Fruit fly (Drosophila melanogaster) whole organism, prepupa: ENCODE results near the gene CG42536.

Experiments used
- CG10631 ChIP-seq: fragments of 200-800 bp; sonication (Bioruptor generic); optimal IDR thresholded peaks from 2 replicates; lab custom pipeline; 2016; ENCODE audit warnings: missing biosample characterization, missing genetic modification characterization
- CG11294 ChIP-seq: fragments of 200-800 bp; sonication (Bioruptor generic); IDR thresholded peaks from 2 replicates; pipeline ENCODE4 v1.3.6; 2022; ENCODE audit warnings: missing biosample characterization, missing genetic modification characterization
- CG11762 ChIP-seq: fragments of 200-800 bp; sonication (Bioruptor generic); optimal IDR thresholded peaks from 3 replicates; lab custom pipeline; 2016; ENCODE audit warnings: missing biosample characterization, missing genetic modification characterization; ENCODE audit not compliant: insufficient read depth
- CG15336 ChIP-seq: fragments of 200-800 bp; sonication (Bioruptor generic); IDR thresholded peaks from 2 replicates; pipeline ENCODE4 v1.3.6; 2022; ENCODE audit warnings: missing biosample characterization, missing genetic modification characterization
- CG1621 ChIP-seq: fragments of 200-800 bp; sonication (Bioruptor generic); optimal IDR thresholded peaks from 3 replicates; lab custom pipeline; 2018; ENCODE audit warnings: missing biosample characterization, mild to moderate bottlenecking, missing genetic modification characterization
- CG16779 ChIP-seq: fragments of 200-800 bp; sonication (Bioruptor generic); optimal IDR thresholded peaks from 3 replicates; lab custom pipeline; 2017; ENCODE audit warnings: missing biosample characterization, mild to moderate bottlenecking, missing genetic modification characterization
- CG31627 ChIP-seq: fragments of 200-800 bp; sonication (Bioruptor generic); optimal IDR thresholded peaks from 3 replicates; lab custom pipeline; 2016; ENCODE audit warnings: missing biosample characterization, missing genetic modification characterization
- CG4318 ChIP-seq: fragments of 200-800 bp; sonication (Bioruptor generic); optimal IDR thresholded peaks from 3 replicates; lab custom pipeline; 2017; ENCODE audit warnings: missing biosample characterization, mild to moderate bottlenecking, missing genetic modification characterization
- CG6163 ChIP-seq: fragments of 200-800 bp; sonication (Bioruptor generic); IDR thresholded peaks from 3 replicates; pipeline ENCODE4 v1.3.6; 2022; ENCODE audit warnings: missing biosample characterization, missing genetic modification characterization
- CG6808 ChIP-seq: fragments of 200-800 bp; sonication (Bioruptor generic); optimal IDR thresholded peaks from 3 replicates; lab custom pipeline; 2017; ENCODE audit warnings: missing biosample characterization, missing genetic modification characterization, mild to moderate bottlenecking, moderate library complexity, missing genetic modification reagents
- CG6854 ChIP-seq: fragments of 200-800 bp; sonication (Bioruptor generic); optimal IDR thresholded peaks from 2 replicates; lab custom pipeline; 2017; ENCODE audit warnings: missing biosample characterization, mild to moderate bottlenecking, missing genetic modification characterization
- CG7368 ChIP-seq: fragments of 200-800 bp; sonication (Bioruptor generic); optimal IDR thresholded peaks from 3 replicates; lab custom pipeline; 2016; ENCODE audit warnings: missing biosample characterization, missing genetic modification characterization
- CG8632 ChIP-seq: fragments of 200-800 bp; sonication (Bioruptor generic); optimal IDR thresholded peaks from 3 replicates; lab custom pipeline; 2016; ENCODE audit warnings: missing biosample characterization, missing genetic modification characterization
- Eip78C ChIP-seq: fragments of 200-800 bp; sonication (Bioruptor generic); peaks from one replicate; lab custom pipeline; 2016; ENCODE audit warnings: missing biosample characterization, missing genetic modification characterization
- Ets21C ChIP-seq: fragments of 200-800 bp; sonication (Bioruptor generic); optimal IDR thresholded peaks from 3 replicates; lab custom pipeline; 2016; ENCODE audit warnings: missing biosample characterization, missing genetic modification characterization
- Ets96B ChIP-seq: fragments of 200-800 bp; optimal IDR thresholded peaks from 2 replicates; lab custom pipeline; 2019; ENCODE audit warnings: missing biosample characterization, mild to moderate bottlenecking, missing genetic modification characterization, moderate library complexity
- Hr39 ChIP-seq: fragments of 200-800 bp; sonication (Bioruptor generic); optimal IDR thresholded peaks from 2 replicates; lab custom pipeline; 2016; ENCODE audit warnings: missing biosample characterization, missing genetic modification characterization
- Met ChIP-seq: fragments of 200-800 bp; sonication (Bioruptor generic); optimal IDR thresholded peaks from 3 replicates; lab custom pipeline; 2016; ENCODE audit warnings: missing biosample characterization, missing genetic modification characterization
- OdsH ChIP-seq: fragments of 200-800 bp; sonication (Bioruptor generic); optimal IDR thresholded peaks from 3 replicates; lab custom pipeline; 2016; ENCODE audit warnings: missing biosample characterization, missing genetic modification characterization
- Smox ChIP-seq: fragments of 200-800 bp; sonication (Bioruptor generic); optimal IDR thresholded peaks from 3 replicates; lab custom pipeline; 2016; ENCODE audit warnings: missing biosample characterization, missing genetic modification characterization
- Sox14 ChIP-seq: fragments of 200-800 bp; sonication (Bioruptor generic); optimal IDR thresholded peaks from 3 replicates; lab custom pipeline; 2016; ENCODE audit warnings: missing biosample characterization, missing genetic modification characterization
- dac ChIP-seq: fragments of 200-800 bp; sonication (Bioruptor generic); optimal IDR thresholded peaks from 2 replicates; lab custom pipeline; 2017; ENCODE audit warnings: missing biosample characterization, mild to moderate bottlenecking, missing genetic modification characterization
- dsx ChIP-seq: fragments of 200-800 bp; optimal IDR thresholded peaks from 3 replicates; lab custom pipeline; 2019; ENCODE audit warnings: missing biosample characterization, mild to moderate bottlenecking, missing genetic modification characterization, moderate library complexity; ENCODE audit not compliant: poor library complexity, severe bottlenecking
- eg ChIP-seq: fragments of 200-800 bp; sonication (Bioruptor generic); IDR thresholded peaks from 3 replicates; pipeline ENCODE4 v1.3.6; 2022; ENCODE audit warnings: missing biosample characterization, missing genetic modification characterization
- fd59A ChIP-seq: fragments of 200-800 bp; sonication (Bioruptor generic); optimal IDR thresholded peaks from 2 replicates; lab custom pipeline; 2017; ENCODE audit warnings: missing biosample characterization, mild to moderate bottlenecking, missing genetic modification characterization, missing genetic modification reagents
- fd85E ChIP-seq: fragments of 200-800 bp; sonication (Bioruptor generic); optimal IDR thresholded peaks from 3 replicates; lab custom pipeline; 2016; ENCODE audit warnings: missing biosample characterization, missing genetic modification characterization
- fkh ChIP-seq: fragments of 200-800 bp; sonication (Bioruptor generic); optimal IDR thresholded peaks from 3 replicates; lab custom pipeline; 2017; ENCODE audit warnings: missing biosample characterization, mild to moderate bottlenecking, missing genetic modification characterization, moderate library complexity
- net ChIP-seq: fragments of 200-800 bp; sonication (Bioruptor generic); optimal IDR thresholded peaks from 3 replicates; lab custom pipeline; 2016; ENCODE audit warnings: missing biosample characterization, missing genetic modification characterization
- pdm3 ChIP-seq: fragments of 200-800 bp; sonication (Bioruptor generic); optimal IDR thresholded peaks from 3 replicates; lab custom pipeline; 2016; ENCODE audit warnings: missing biosample characterization, missing genetic modification characterization
- salr ChIP-seq, 2 experiments: fragments of 200-800 bp; sonication (Bioruptor generic); optimal IDR thresholded peaks; 3 replicates each; lab custom pipeline; 2016 to 2018; ENCODE audit warnings: missing biosample characterization in 2 of 2, missing genetic modification characterization in 2 of 2, mild to moderate bottlenecking in 1 of 2
- spab ChIP-seq: fragments of 200-800 bp; sonication (Bioruptor generic); optimal IDR thresholded peaks from 2 replicates; lab custom pipeline; 2017; ENCODE audit warnings: missing biosample characterization, mild to moderate bottlenecking, missing genetic modification characterization, missing genetic modification reagents
- ss ChIP-seq, 2 experiments: fragments of 200-800 bp; sonication (Bioruptor generic); optimal IDR thresholded peaks; 2 replicates in 1 of 2; 3 replicates in 1 of 2; lab custom pipeline; 2017 to 2018; ENCODE audit warnings: mild to moderate bottlenecking in 2 of 2, missing biosample characterization in 2 of 2, missing genetic modification characterization in 2 of 2, moderate library complexity in 1 of 2
- svp ChIP-seq: fragments of 200-800 bp; sonication (Bioruptor generic); peaks from one replicate; lab custom pipeline; 2016; ENCODE audit warnings: missing biosample characterization, missing genetic modification characterization
- topi ChIP-seq: fragments of 200-800 bp; sonication (Bioruptor generic); optimal IDR thresholded peaks from 3 replicates; lab custom pipeline; 2016; ENCODE audit warnings: missing biosample characterization, missing genetic modification characterization
- vri ChIP-seq: fragments of 200-800 bp; sonication (Bioruptor generic); optimal IDR thresholded peaks from 3 replicates; lab custom pipeline; 2016; ENCODE audit warnings: missing biosample characterization, mild to moderate bottlenecking, missing genetic modification characterization

Gene CG42536

dm6 chr3L:10675635-10676393, 45.9 kb upstream of the CG42536 start (continued):
- TF ChIP-seq vri (peak; percentile 65), fd59A (GFP tag; lab: Kevin White, UChicago) (peak; percentile 1), CG4318 (GFP tag; lab: Kevin White, UChicago) (no peak), OdsH (GFP tag; lab: Kevin White, UChicago) (peak; percentile 31), CG31627 (GFP tag; lab: Kevin White, UChicago) (no peak), CG11762 (GFP tag; lab: Kevin White, UChicago) (peak; percentile 25), dsx (GFP tag; lab: Kevin White, UChicago) (peak; percentile 68), Smox (GFP tag; lab: Kevin White, UChicago) (peak; percentile 2), dac (GFP tag; lab: Kevin White, UChicago) (no peak), CG16779 (peak; percentile 76), Sox14 (GFP tag; lab: Kevin White, UChicago) (no peak), CG1621 (tag; lab: Kevin White, UChicago) (peak; percentile 51), CG15336 (GFP tag; lab: Robert Waterston, UW) (peak; percentile 73), eg (peak; percentile 90), pdm3 (GFP tag; lab: Kevin White, UChicago) (peak; percentile 19), Ets96B (peak; percentile 53), net (GFP tag; lab: Kevin White, UChicago) (peak; percentile 59), Hr39 (GFP tag; lab: Kevin White, UChicago) (no peak), topi (peak; percentile 11), fd85E (peak; percentile 37), ss (GFP tag; optimal IDR thresholded peaks at IDR 0.05; lab: Kevin White, UChicago) (peak; percentile 92 to 94), Ets21C (no peak), CG6808 (GFP tag; lab: Kevin White, UChicago) (peak; percentile 86), CG11294 (GFP tag; lab: Robert Waterston, UW) (no peak; the same call in 1 of the 2 replicates), salr (GFP tag; optimal IDR thresholded peaks at IDR 0.05; lab: Kevin White, UChicago) (peak in 1 of 2 experiments; percentile 42), CG8632 (peak; percentile 40), spab (peak; percentile 74)
- TF ChIP-seq, all 60 proteins: peak for 46

DNA sequence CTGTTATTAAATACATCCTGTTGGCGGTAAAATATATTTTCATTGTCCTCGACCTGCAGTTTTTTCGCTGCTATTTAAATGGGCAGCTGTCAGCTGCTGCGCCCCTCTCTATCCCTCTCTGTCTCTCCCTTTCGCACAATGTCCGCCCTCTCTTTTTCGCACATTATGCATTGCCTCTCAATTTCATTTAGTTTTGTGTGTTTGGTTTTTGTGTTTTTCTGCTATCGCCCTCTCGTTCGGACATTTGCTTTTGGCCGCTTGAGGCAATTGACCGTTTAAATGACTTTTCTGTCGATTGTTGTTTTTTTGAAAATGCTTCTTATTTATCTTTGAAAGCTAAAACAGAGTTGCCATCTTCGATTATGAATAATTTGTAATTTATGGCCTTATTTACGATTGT, 45.1 kb upstream of the CG42536 start:
- TF ChIP-seq fd85E (no peak), eg (no peak), CG7368 (no peak)

- TF ChIP-seq dsx (GFP tag; lab: Kevin White, UChicago) (peak; percentile 3), ss (GFP tag; optimal IDR thresholded peaks at IDR 0.05; lab: Kevin White, UChicago) (peak; percentile 33 to 39), CG6854 (peak; percentile 21), svp (GFP tag; lab: Kevin White, UChicago) (peak; percentile 64), fkh (GFP tag; lab: Kevin White, UChicago) (peak; percentile 20), CG6163 (GFP tag; lab: Robert Waterston, UW) (peak; percentile 40; the same call in 1 of the 3 replicates), vri (no peak), Eip78C (no peak), Met (GFP tag; lab: Kevin White, UChicago) (peak; percentile 5)
Observed at dm6 chr3L:10674145-10674547, 44.3 kb upstream of the CG42536 start.

DNA sequence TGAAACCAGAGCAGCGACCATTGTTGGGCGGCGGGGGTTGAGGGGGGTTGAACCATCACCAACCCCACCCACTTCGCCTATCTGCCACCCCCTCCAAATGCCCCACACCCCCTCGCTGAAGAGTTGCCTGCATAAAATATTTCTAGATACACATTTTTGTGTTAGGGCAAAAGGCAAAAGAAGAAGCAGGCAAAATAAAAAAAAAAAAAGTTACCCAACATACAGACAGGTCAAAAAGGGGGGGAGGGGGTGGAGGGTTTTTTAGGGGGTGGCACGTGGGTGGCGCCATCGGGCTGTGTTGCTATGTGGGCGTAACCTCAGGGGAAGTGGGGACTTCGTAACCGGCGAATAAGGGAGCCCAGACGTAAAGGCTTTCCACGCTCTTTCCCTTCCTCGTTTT, 42.7 kb upstream of the CG42536 start:
- TF ChIP-seq dac (GFP tag; lab: Kevin White, UChicago) (no peak), CG10631 (GFP tag; lab: Kevin White, UChicago) (no peak), CG1621 (tag; lab: Kevin White, UChicago) (no peak), eg (0 out of 3 replicates have a peak, but pooled peaks have one; percentile 15), CG16779 (no peak)
